Worm (Caenorhabditis elegans) whole organism, L3 larva: ENCODE data around the gene Y41D4A.1.

Experiments
- R02D3.7 ChIP-seq: fragments of 150-350 bp; optimal IDR thresholded peaks from 2 replicates; lab custom pipeline; 2014; ENCODE audit warnings: missing biosample characterization, missing genetic modification characterization
- ceh-28 ChIP-seq: fragments of 150-350 bp; optimal IDR thresholded peaks from 2 replicates; lab custom pipeline; 2014; ENCODE audit warnings: missing biosample characterization, missing genetic modification reagents, missing genetic modification characterization
- ceh-82 ChIP-seq: fragments of 150-350 bp; optimal IDR thresholded peaks from 2 replicates; lab custom pipeline; 2014; ENCODE audit warnings: missing biosample characterization, missing genetic modification characterization
- egl-27 ChIP-seq: sonication (generic microtip); optimal IDR thresholded peaks from 4 replicates; lab custom pipeline; 2017; ENCODE audit warnings: missing biosample characterization, missing genetic modification reagents, missing genetic modification characterization
- fkh-10 ChIP-seq: sonication (generic microtip); optimal IDR thresholded peaks from 2 replicates; lab custom pipeline; 2017; ENCODE audit warnings: missing biosample characterization, missing genetic modification reagents, missing genetic modification characterization
- lin-39 ChIP-seq: fragments of 150-350 bp; optimal IDR thresholded peaks from 2 replicates; lab custom pipeline; 2018; ENCODE audit warnings: missing biosample characterization, missing genetic modification reagents, missing genetic modification characterization
- mdl-1 ChIP-seq: fragments of 150-350 bp; optimal IDR thresholded peaks from 2 replicates; lab custom pipeline; 2014; ENCODE audit warnings: missing biosample characterization, missing genetic modification characterization
- nhr-11 ChIP-seq: fragments of 150-350 bp; optimal IDR thresholded peaks from 2 replicates; lab custom pipeline; 2014; ENCODE audit warnings: missing biosample characterization, missing genetic modification characterization
- nhr-12 ChIP-seq: fragments of 150-350 bp; optimal IDR thresholded peaks from 2 replicates; lab custom pipeline; 2014; ENCODE audit warnings: missing biosample characterization, missing genetic modification characterization
- nhr-25 ChIP-seq: sonication (generic microtip); optimal IDR thresholded peaks from 2 replicates; lab custom pipeline; 2017; ENCODE audit warnings: missing biosample characterization, missing genetic modification characterization
- nhr-28 ChIP-seq: fragments of 150-350 bp; optimal IDR thresholded peaks from 2 replicates; lab custom pipeline; 2014; ENCODE audit warnings: missing biosample characterization, missing genetic modification characterization
- snpc-4 ChIP-seq: fragments of 150-350 bp; optimal IDR thresholded peaks from 2 replicates; lab custom pipeline; 2014; ENCODE audit warnings: missing biosample characterization, missing genetic modification characterization
- unc-39 ChIP-seq: sonication (generic microtip); optimal IDR thresholded peaks from 4 replicates; lab custom pipeline; 2017; ENCODE audit warnings: missing biosample characterization, missing genetic modification characterization

DNA sequence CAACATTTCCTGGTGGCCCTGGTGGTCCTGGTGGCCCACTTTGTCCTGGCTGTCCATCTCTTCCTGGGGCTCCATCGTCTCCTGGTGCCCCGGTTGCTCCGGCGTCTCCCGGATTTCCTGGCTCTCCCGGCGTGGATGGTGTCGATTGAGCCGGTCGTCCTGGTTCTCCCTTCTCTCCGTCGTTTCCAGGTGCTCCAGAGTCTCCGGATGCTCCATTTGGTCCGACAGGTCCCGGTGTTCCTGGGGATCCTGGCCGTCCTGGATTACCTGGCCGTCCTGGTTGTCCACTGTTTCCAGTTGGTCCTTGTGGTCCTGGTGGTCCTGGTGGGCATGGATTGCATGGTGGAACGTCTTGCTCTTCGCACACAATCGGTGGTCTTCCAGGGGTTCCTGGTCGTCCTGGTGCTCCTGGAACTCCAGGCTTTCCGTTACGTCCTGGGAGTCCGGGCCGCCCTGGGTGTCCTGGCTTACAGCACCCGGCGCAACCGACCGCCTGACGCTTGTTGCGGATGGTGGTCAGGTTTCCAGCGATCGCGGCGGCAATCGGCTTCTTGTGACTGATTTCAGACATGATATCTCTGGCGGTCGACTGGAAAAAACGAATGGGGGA is 46.6 kb downstream of the Y41D4A.1 start:
- TF ChIP-seq lin-39 (tag; lab: Kevin White, UChicago): no peak
- TF ChIP-seq nhr-28 (tag; lab: Kevin White, UChicago): no peak
- no peak for TF ChIP-seq snpc-4 (tag; lab: Kevin White, UChicago)
- no peak for TF ChIP-seq R02D3.7 (tag; lab: Kevin White, UChicago)
- no peak for TF ChIP-seq ceh-82 (tag; lab: Kevin White, UChicago)
- TF ChIP-seq unc-39 (tag; lab: Kevin White, UChicago): no peak
- no peak for TF ChIP-seq mdl-1 (tag; lab: Kevin White, UChicago)
- TF ChIP-seq nhr-12 (tag; lab: Kevin White, UChicago): no peak
- no peak for TF ChIP-seq fkh-10 (GFP tag; lab: Kevin White, UChicago)
- TF ChIP-seq ceh-28 (tag; lab: Kevin White, UChicago): no peak
- TF ChIP-seq nhr-25: no peak
- TF ChIP-seq nhr-11 (tag; lab: Kevin White, UChicago): no peak
- no peak for TF ChIP-seq egl-27 (tag; lab: Kevin White, UChicago)
